Fruit fly (Drosophila melanogaster): ENCODE data around the gene CG43335.

dm6 chr3R:15587491-15587890 is 47.8 kb upstream of the CG43335 start:
- no peak for TF ChIP-seq ttk (optimal IDR thresholded peaks at IDR 0.05)
- TF ChIP-seq insv (optimal IDR thresholded peaks at IDR 0.05), result no peak
- TF ChIP-seq psq (optimal IDR thresholded peaks at IDR 0.05), result no peak
- TF ChIP-seq h (optimal IDR thresholded peaks at IDR 0.05), result no peak

All from Kc167 (cell line).